Worm (Caenorhabditis elegans) whole organism, midembryonic: ENCODE data around the gene mbk-2.

Experiments used
- T22C8.4 ChIP-seq: fragments of 200-800 bp; sonication (Bioruptor generic); IDR thresholded peaks from 2 replicates; pipeline ENCODE4 v1.3.6; 2022; ENCODE audit warnings: missing genetic modification characterization, missing compliant biosample characterization
- ref-1 ChIP-seq: fragments of 200-800 bp; sonication (Bioruptor generic); conservative IDR thresholded peaks from 2 replicates; pipeline ENCODE4 v1.3.6; 2022; ENCODE audit warnings: missing genetic modification reagents, missing genetic modification characterization, missing compliant biosample characterization
- ztf-23 ChIP-seq: fragments of 200-800 bp; sonication (Bioruptor generic); IDR thresholded peaks from 2 replicates; pipeline ENCODE4 v1.3.6; 2022; ENCODE audit warnings: missing genetic modification reagents, missing genetic modification characterization, missing compliant biosample characterization

ce11 chrIV:13030467-13031299, 21.7 kb downstream of the mbk-2 start:
- no peak for TF ChIP-seq ref-1 (GFP tag; lab: Robert Waterston, UW)
- no peak for TF ChIP-seq ztf-23 (GFP tag; lab: Robert Waterston, UW)
- TF ChIP-seq T22C8.4 (GFP tag; lab: Robert Waterston, UW) = no peak
